Worm (Caenorhabditis elegans) whole organism, L2 larva: ENCODE results near the gene crn-5.
A peak's percentile ranks its signal among the peaks of the same experiment; 100 is the strongest.

ENCODE experiments used
- C34F6.9 ChIP-seq: fragments of 150-350 bp; optimal IDR thresholded peaks from 2 replicates; lab custom pipeline; 2014; ENCODE audit warnings: missing biosample characterization, missing genetic modification characterization
- F13H6.1 ChIP-seq: sonication (generic microtip); optimal IDR thresholded peaks from 2 replicates; lab custom pipeline; 2016; ENCODE audit warnings: missing genetic modification characterization, missing compliant biosample characterization
- R02D3.7 ChIP-seq: fragments of 150-350 bp; optimal IDR thresholded peaks from 2 replicates; lab custom pipeline; 2014; ENCODE audit warnings: missing biosample characterization, missing genetic modification characterization
- Y55F3AM.14 ChIP-seq: fragments of 200-800 bp; sonication (Bioruptor generic); optimal IDR thresholded peaks from 2 replicates; lab custom pipeline; 2018; ENCODE audit warnings: mild to moderate bottlenecking, missing genetic modification characterization, missing compliant biosample characterization
- alr-1 ChIP-seq: fragments of 150-350 bp; optimal IDR thresholded peaks from 2 replicates; lab custom pipeline; 2014; ENCODE audit warnings: missing biosample characterization, missing genetic modification characterization
- aly-2 ChIP-seq: fragments of 150-350 bp; optimal IDR thresholded peaks from 2 replicates; lab custom pipeline; 2014; ENCODE audit warnings: missing biosample characterization, missing genetic modification characterization
- blmp-1 ChIP-seq: sonication (generic microtip); optimal IDR thresholded peaks from 2 replicates; lab custom pipeline; 2017; ENCODE audit warnings: missing genetic modification characterization, mild to moderate bottlenecking, missing compliant biosample characterization, antibody characterized with exemption, moderate library complexity; ENCODE audit not compliant: insufficient read depth
- ceh-82 ChIP-seq: fragments of 150-350 bp; optimal IDR thresholded peaks from 2 replicates; lab custom pipeline; 2014; ENCODE audit warnings: missing biosample characterization, missing genetic modification characterization
- crh-2 ChIP-seq: sonication (generic microtip); optimal IDR thresholded peaks from 2 replicates; lab custom pipeline; 2017; ENCODE audit warnings: missing biosample characterization, missing genetic modification characterization
- elt-1 ChIP-seq: fragments of 150-350 bp; optimal IDR thresholded peaks from 2 replicates; lab custom pipeline; 2014; ENCODE audit warnings: missing biosample characterization, missing genetic modification characterization
- elt-3 ChIP-seq: sonication (generic microtip); optimal IDR thresholded peaks from 2 replicates; lab custom pipeline; 2017; ENCODE audit warnings: missing biosample characterization, missing genetic modification characterization
- gmeb-1 ChIP-seq: fragments of 150-350 bp; optimal IDR thresholded peaks from 2 replicates; lab custom pipeline; 2014; ENCODE audit warnings: missing biosample characterization, missing genetic modification characterization
- lin-11 ChIP-seq: fragments of 150-350 bp; sonication (generic microtip); optimal IDR thresholded peaks from 2 replicates; lab custom pipeline; 2014; ENCODE audit warnings: missing biosample characterization, missing genetic modification characterization, inconsistent platforms, mixed read lengths
- lsy-2 ChIP-seq, 2 experiments: fragments of 150-350 bp in 1 of 2; sonication (generic microtip) in 1 of 2; optimal IDR thresholded peaks; 2 replicates each; lab custom pipeline; 2014 to 2017; ENCODE audit warnings: missing biosample characterization in 2 of 2, missing genetic modification characterization in 2 of 2
- mab-5 ChIP-seq: fragments of 150-350 bp; optimal IDR thresholded peaks from 2 replicates; lab custom pipeline; 2014; ENCODE audit warnings: missing biosample characterization, missing genetic modification characterization
- mbf-1 ChIP-seq: sonication (generic microtip); optimal IDR thresholded peaks from 2 replicates; lab custom pipeline; 2017; ENCODE audit warnings: missing biosample characterization, missing genetic modification characterization
- nhr-10 ChIP-seq: sonication (generic microtip); optimal IDR thresholded peaks from 2 replicates; lab custom pipeline; 2017; ENCODE audit warnings: missing biosample characterization, missing genetic modification characterization
- nhr-11 ChIP-seq: fragments of 150-350 bp; optimal IDR thresholded peaks from 2 replicates; lab custom pipeline; 2014; ENCODE audit warnings: missing biosample characterization, missing genetic modification characterization
- nhr-12 ChIP-seq: fragments of 150-350 bp; optimal IDR thresholded peaks from 2 replicates; lab custom pipeline; 2014; ENCODE audit warnings: missing biosample characterization, missing genetic modification characterization
- nhr-129 ChIP-seq: fragments of 150-350 bp; optimal IDR thresholded peaks from 2 replicates; lab custom pipeline; 2014; ENCODE audit warnings: missing biosample characterization, missing genetic modification characterization
- nhr-25 ChIP-seq: fragments of 150-350 bp; sonication (generic microtip); optimal IDR thresholded peaks from 3 replicates; lab custom pipeline; 2014; ENCODE audit warnings: missing biosample characterization, missing genetic modification characterization
- nhr-6 ChIP-seq: fragments of 150-350 bp; optimal IDR thresholded peaks from 2 replicates; lab custom pipeline; 2014; ENCODE audit warnings: missing biosample characterization, missing genetic modification characterization
- nhr-77 ChIP-seq: fragments of 150-350 bp; optimal IDR thresholded peaks from 2 replicates; lab custom pipeline; 2014; ENCODE audit warnings: missing biosample characterization, missing genetic modification characterization
- peb-1 ChIP-seq: fragments of 150-350 bp; optimal IDR thresholded peaks from 2 replicates; lab custom pipeline; 2014; ENCODE audit warnings: missing biosample characterization, missing genetic modification characterization
- skn-1 ChIP-seq: sonication (generic microtip); optimal IDR thresholded peaks from 2 replicates; lab custom pipeline; 2017; ENCODE audit warnings: missing biosample characterization, missing genetic modification characterization
- sma-3 ChIP-seq: sonication (generic microtip); optimal IDR thresholded peaks from 2 replicates; lab custom pipeline; 2016; ENCODE audit warnings: missing genetic modification reagents, missing genetic modification characterization, missing compliant biosample characterization
- sma-9 ChIP-seq, 2 experiments: fragments of 150-350 bp in 1 of 2; sonication (generic microtip) in 1 of 2; optimal IDR thresholded peaks; 2 replicates each; lab custom pipeline; 2014 to 2016; ENCODE audit warnings: missing genetic modification characterization in 2 of 2, mild to moderate bottlenecking in 1 of 2, missing biosample characterization in 1 of 2, missing compliant biosample characterization in 1 of 2, missing genetic modification reagents in 1 of 2, moderate library complexity in 1 of 2
- snpc-4 ChIP-seq: fragments of 150-350 bp; optimal IDR thresholded peaks from 2 replicates; lab custom pipeline; 2014; ENCODE audit warnings: missing biosample characterization, missing genetic modification characterization
- unc-39 ChIP-seq: fragments of 150-350 bp; optimal IDR thresholded peaks from 2 replicates; lab custom pipeline; 2014; ENCODE audit warnings: missing biosample characterization, missing genetic modification characterization
- unc-55 ChIP-seq: fragments of 150-350 bp; sonication (generic microtip); optimal IDR thresholded peaks from 3 replicates; lab custom pipeline; 2014; ENCODE audit warnings: missing biosample characterization, missing genetic modification reagents, missing genetic modification characterization
- unc-62 ChIP-seq: fragments of 150-350 bp; optimal IDR thresholded peaks from 2 replicates; lab custom pipeline; 2014; ENCODE audit warnings: missing biosample characterization, missing genetic modification reagents, missing genetic modification characterization
- zag-1 ChIP-seq: fragments of 150-350 bp; optimal IDR thresholded peaks from 2 replicates; lab custom pipeline; 2014; ENCODE audit warnings: missing biosample characterization, missing genetic modification characterization
- ztf-1 ChIP-seq: fragments of 200-800 bp; sonication (Bioruptor generic); conservative IDR thresholded peaks from 2 replicates; pipeline ENCODE4 v1.3.6; 2022; ENCODE audit warnings: missing genetic modification characterization, missing compliant biosample characterization
- ztf-4 ChIP-seq: fragments of 150-350 bp; optimal IDR thresholded peaks from 2 replicates; lab custom pipeline; 2014; ENCODE audit warnings: missing biosample characterization, missing genetic modification characterization

The crn-5 gene

ce11 chrII:10598039-10598438 is 5.5 kb downstream of the crn-5 start, which contains the start of gene C14A4.8:
Gene C14A4.8, minus strand, starts transcription at chrII:10598139.
- no peak for TF ChIP-seq R02D3.7 (tag; lab: Kevin White, UChicago)
- no peak for TF ChIP-seq zag-1 (tag; lab: Kevin White, UChicago)
- TF ChIP-seq mbf-1: no peak
- TF ChIP-seq ztf-4 (tag; lab: Kevin White, UChicago): no peak
- no peak for TF ChIP-seq nhr-77
- no peak for TF ChIP-seq C34F6.9 (tag; lab: Kevin White, UChicago)
- TF ChIP-seq nhr-25: no peak
- TF ChIP-seq elt-1 (tag; lab: Kevin White, UChicago): no peak
- TF ChIP-seq skn-1: no peak
- TF ChIP-seq nhr-12 (tag; lab: Kevin White, UChicago): no peak
- no peak for TF ChIP-seq snpc-4
- TF ChIP-seq unc-62 (GFP tag; lab: Kevin White, UChicago): no peak
- TF ChIP-seq nhr-11: no peak
- TF ChIP-seq nhr-6: no peak
- TF ChIP-seq unc-55 (GFP tag; lab: Kevin White, UChicago): no peak
- TF ChIP-seq alr-1 (tag; lab: Kevin White, UChicago): no peak
- TF ChIP-seq lsy-2 (tag; optimal IDR thresholded peaks at IDR 0.05; lab: Kevin White, UChicago): no peak
- TF ChIP-seq nhr-10 (tag; lab: Kevin White, UChicago): no peak
- no peak for TF ChIP-seq crh-2
- no peak for TF ChIP-seq sma-3

ce11 chrII:10598970-10599369 is 6.4 kb downstream of the crn-5 start, which contains the start of gene C14A4.9:
Gene C14A4.9, plus strand, starts transcription at chrII:10599337.
- peak; percentile 26 for TF ChIP-seq blmp-1 (tag; lab: Kevin White, UChicago)
- no peak for TF ChIP-seq snpc-4

- TF ChIP-seq lin-11 (tag; lab: Kevin White, UChicago) (no peak), nhr-129 (tag; lab: Kevin White, UChicago) (no peak)
Measured at ce11 chrII:10602184-10602583, 9.6 kb downstream of the crn-5 start, which contains the start of gene srv-2. Gene srv-2, minus strand, starts transcription at chrII:10602284.

- no peak for TF ChIP-seq nhr-11
- no peak for TF ChIP-seq ceh-82 (tag; lab: Kevin White, UChicago)
- no peak for TF ChIP-seq gmeb-1
- no peak for TF ChIP-seq Y55F3AM.14 (GFP tag; lab: Kevin White, UChicago)
- TF ChIP-seq peb-1 (tag; lab: Kevin White, UChicago): no peak
- TF ChIP-seq sma-9 (GFP tag; optimal IDR thresholded peaks at IDR 0.05; lab: Kevin White, UChicago): no peak
- TF ChIP-seq sma-9 (tag; optimal IDR thresholded peaks at IDR 0.05; lab: Kevin White, UChicago): no peak
- no peak for TF ChIP-seq F13H6.1 (tag; lab: Kevin White, UChicago)
- TF ChIP-seq ztf-1 (GFP tag; lab: Robert Waterston, UW): no peak
- no peak for TF ChIP-seq aly-2 (tag; lab: Kevin White, UChicago)
- TF ChIP-seq R02D3.7 (tag; lab: Kevin White, UChicago): no peak
- TF ChIP-seq ztf-4 (tag; lab: Kevin White, UChicago): no peak
- no peak for TF ChIP-seq nhr-10 (tag; lab: Kevin White, UChicago)
- no peak for TF ChIP-seq elt-3 (tag; lab: Kevin White, UChicago)
- TF ChIP-seq unc-62 (GFP tag; lab: Kevin White, UChicago): no peak
- TF ChIP-seq nhr-129 (tag; lab: Kevin White, UChicago): no peak
- TF ChIP-seq blmp-1 (tag; lab: Kevin White, UChicago): no peak
- TF ChIP-seq, all 48 proteins: peak for 0
Measured at ce11 chrII:10603560-10603959, 11.0 kb downstream of the crn-5 start.

- no peak for TF ChIP-seq unc-39 (tag; lab: Kevin White, UChicago)
- no peak for TF ChIP-seq mab-5 (tag; lab: Kevin White, UChicago)
- no peak for TF ChIP-seq gmeb-1
Measured at ce11 chrII:10605512-10605911, 13.0 kb downstream of the crn-5 start, which contains the start of gene taf-13. Gene taf-13, minus strand, starts transcription at chrII:10605612.
